Fruit fly (Drosophila melanogaster) whole organism, embryonic: Measurements from ENCODE around the gene SMC6.

Experiments
- Adf1 ChIP-seq: fragments of 200-800 bp; sonication (Bioruptor generic); IDR thresholded peaks from 2 replicates; pipeline ENCODE4 v1.3.6; 2022; ENCODE audit warnings: missing biosample characterization, missing genetic modification characterization
- CG10209 ChIP-seq: fragments of 200-800 bp; sonication (Bioruptor generic); optimal IDR thresholded peaks from 3 replicates; lab custom pipeline; 2017; ENCODE audit warnings: missing biosample characterization, mild to moderate bottlenecking, missing genetic modification characterization, missing genetic modification reagents
- CG10267 ChIP-seq: fragments of 200-800 bp; sonication (Bioruptor generic); optimal IDR thresholded peaks from 2 replicates; lab custom pipeline; 2018; ENCODE audit warnings: missing biosample characterization, mild to moderate bottlenecking, missing genetic modification characterization, moderate library complexity
- CG10274 ChIP-seq: fragments of 200-800 bp; sonication (Bioruptor generic); optimal IDR thresholded peaks from 3 replicates; lab custom pipeline; 2017; ENCODE audit warnings: missing biosample characterization, mild to moderate bottlenecking, missing genetic modification characterization
- CG11093 ChIP-seq: fragments of 200-800 bp; sonication (Bioruptor generic); IDR thresholded peaks from 3 replicates; pipeline ENCODE4 v1.3.6; 2022; ENCODE audit warnings: missing biosample characterization, missing genetic modification characterization
- CG11456 ChIP-seq: fragments of 200-800 bp; sonication (Bioruptor generic); IDR thresholded peaks from 3 replicates; pipeline ENCODE4 v1.3.6; 2022; ENCODE audit warnings: missing biosample characterization, missing genetic modification characterization
- CG12659 ChIP-seq: fragments of 200-800 bp; sonication (Bioruptor generic); optimal IDR thresholded peaks from 3 replicates; lab custom pipeline; 2017; ENCODE audit warnings: mild to moderate bottlenecking, missing biosample characterization, missing genetic modification reagents, missing genetic modification characterization
- CG14667 ChIP-seq: fragments of 200-800 bp; sonication (Bioruptor generic); IDR thresholded peaks from 2 replicates; pipeline ENCODE4 v1.3.6; 2022; ENCODE audit warnings: missing biosample characterization, missing genetic modification characterization
- CG15479 ChIP-seq: fragments of 200-800 bp; sonication (Bioruptor generic); optimal IDR thresholded peaks from 3 replicates; lab custom pipeline; 2019; ENCODE audit warnings: missing biosample characterization, mild to moderate bottlenecking, missing genetic modification characterization, moderate library complexity
- CG15514 ChIP-seq: fragments of 200-800 bp; sonication (Bioruptor generic); optimal IDR thresholded peaks from 3 replicates; lab custom pipeline; 2017; ENCODE audit warnings: missing biosample characterization, missing genetic modification characterization, mild to moderate bottlenecking, moderate library complexity, missing genetic modification reagents
- CG15601 ChIP-seq: fragments of 200-800 bp; sonication (Bioruptor generic); optimal IDR thresholded peaks from 3 replicates; lab custom pipeline; 2019; ENCODE audit warnings: missing biosample characterization, mild to moderate bottlenecking, missing genetic modification characterization, moderate library complexity
- CG31365 ChIP-seq: fragments of 200-800 bp; sonication (Bioruptor generic); optimal IDR thresholded peaks from 2 replicates; lab custom pipeline; 2018; ENCODE audit warnings: missing biosample characterization, mild to moderate bottlenecking, missing genetic modification characterization
- CG3838 ChIP-seq: fragments of 200-800 bp; sonication (Bioruptor generic); optimal IDR thresholded peaks from 3 replicates; lab custom pipeline; 2016; ENCODE audit warnings: missing biosample characterization, missing genetic modification characterization
- CG4282 ChIP-seq: fragments of 200-800 bp; sonication (Bioruptor generic); optimal IDR thresholded peaks from 2 replicates; lab custom pipeline; 2016; ENCODE audit warnings: missing biosample characterization, missing genetic modification characterization
- CG4328 ChIP-seq: fragments of 200-800 bp; sonication (Bioruptor generic); optimal IDR thresholded peaks from 3 replicates; lab custom pipeline; 2017; ENCODE audit warnings: missing biosample characterization, missing genetic modification reagents, missing genetic modification characterization
- CG9437 ChIP-seq: fragments of 200-800 bp; sonication (Bioruptor generic); optimal IDR thresholded peaks from 2 replicates; lab custom pipeline; 2018; ENCODE audit warnings: missing biosample characterization, mild to moderate bottlenecking, missing genetic modification characterization
- CG9797 ChIP-seq: fragments of 200-800 bp; sonication (Bioruptor generic); optimal IDR thresholded peaks from 3 replicates; lab custom pipeline; 2018; ENCODE audit warnings: missing biosample characterization, mild to moderate bottlenecking, missing genetic modification characterization
- CkIIα-i1 ChIP-seq: fragments of 200-800 bp; sonication (Bioruptor generic); IDR thresholded peaks from 2 replicates; pipeline ENCODE4 v1.3.6; 2022; ENCODE audit warnings: missing biosample characterization, missing genetic modification characterization
- CoRest ChIP-seq: fragments of 200-800 bp; sonication (Bioruptor generic); optimal IDR thresholded peaks from 3 replicates; lab custom pipeline; 2018; ENCODE audit warnings: missing biosample characterization, mild to moderate bottlenecking, missing genetic modification characterization, moderate library complexity
- Deaf1 ChIP-seq: fragments of 200-800 bp; optimal IDR thresholded peaks from 3 replicates; lab custom pipeline; 2019; ENCODE audit warnings: missing biosample characterization, mild to moderate bottlenecking, missing genetic modification characterization, moderate library complexity
- Dip3 ChIP-seq: fragments of 200-800 bp; sonication (Bioruptor generic); optimal IDR thresholded peaks from 3 replicates; lab custom pipeline; 2016; ENCODE audit warnings: missing biosample characterization, missing genetic modification characterization
- Dll ChIP-seq: fragments of 200-800 bp; sonication (Bioruptor generic); IDR thresholded peaks from 4 replicates; pipeline ENCODE4 v1.3.6; 2022; ENCODE audit warnings: missing biosample characterization, missing genetic modification characterization; ENCODE audit not compliant: partially characterized antibody
- Doc3 ChIP-seq: fragments of 200-800 bp; sonication (Bioruptor generic); IDR thresholded peaks from 3 replicates; pipeline ENCODE4 v1.3.6; 2022; ENCODE audit warnings: missing biosample characterization, missing genetic modification characterization; ENCODE audit not compliant: partially characterized antibody
- E2f2 ChIP-seq: fragments of 200-800 bp; sonication (Bioruptor generic); IDR thresholded peaks from 2 replicates; pipeline ENCODE4 v1.3.6; 2022; ENCODE audit warnings: missing biosample characterization, missing genetic modification characterization
- Elba2 ChIP-seq: fragments of 200-800 bp; sonication (Bioruptor generic); optimal IDR thresholded peaks from 3 replicates; lab custom pipeline; 2016; ENCODE audit warnings: missing biosample characterization, missing genetic modification characterization
- Ets97D ChIP-seq: fragments of 200-800 bp; sonication (Bioruptor generic); optimal IDR thresholded peaks from 3 replicates; lab custom pipeline; 2016; ENCODE audit warnings: missing biosample characterization, missing genetic modification characterization
- GATAe ChIP-seq: fragments of 200-800 bp; sonication (Bioruptor generic); conservative IDR thresholded peaks from 2 replicates; pipeline ENCODE4 v1.3.6; 2022; ENCODE audit warnings: missing biosample characterization, missing genetic modification characterization
- HHEX ChIP-seq: fragments of 200-800 bp; sonication (Bioruptor generic); optimal IDR thresholded peaks from 3 replicates; lab custom pipeline; 2017; ENCODE audit warnings: missing biosample characterization, mild to moderate bottlenecking, missing genetic modification characterization, missing genetic modification reagents
- HmgD ChIP-seq: fragments of 200-800 bp; sonication (Bioruptor generic); optimal IDR thresholded peaks from 3 replicates; lab custom pipeline; 2016; ENCODE audit warnings: missing biosample characterization, missing genetic modification characterization
- MESR4 ChIP-seq: fragments of 200-800 bp; sonication (Bioruptor generic); optimal IDR thresholded peaks from 2 replicates; lab custom pipeline; 2018; ENCODE audit warnings: missing biosample characterization, mild to moderate bottlenecking, missing genetic modification characterization, moderate library complexity
- Rfx ChIP-seq: fragments of 200-800 bp; sonication (Bioruptor generic); IDR thresholded peaks from 2 replicates; pipeline ENCODE4 v1.3.6; 2022; ENCODE audit warnings: missing biosample characterization, missing genetic modification characterization
- Sin3A ChIP-seq: fragments of >200 bp; optimal IDR thresholded peaks from 2 replicates; lab custom pipeline; 2018
- Vsx1 ChIP-seq: fragments of 200-800 bp; sonication (Bioruptor generic); optimal IDR thresholded peaks from 2 replicates; lab custom pipeline; 2017; ENCODE audit warnings: missing biosample characterization, mild to moderate bottlenecking, missing genetic modification characterization, missing genetic modification reagents
- amos ChIP-seq: fragments of 200-800 bp; sonication (Bioruptor generic); IDR thresholded peaks from 2 replicates; pipeline ENCODE4 v1.3.6; 2022; ENCODE audit warnings: missing biosample characterization, missing genetic modification characterization; ENCODE audit not compliant: partially characterized antibody
- ap ChIP-seq: fragments of 200-800 bp; sonication (Bioruptor generic); IDR thresholded peaks from 2 replicates; pipeline ENCODE4 v1.3.6; 2022; ENCODE audit warnings: missing biosample characterization, missing genetic modification characterization
- chn ChIP-seq: fragments of 200-800 bp; sonication (Bioruptor generic); optimal IDR thresholded peaks from 2 replicates; lab custom pipeline; 2016; ENCODE audit warnings: missing biosample characterization, missing genetic modification characterization
- dmrt99B ChIP-seq: fragments of 200-800 bp; sonication (Bioruptor generic); optimal IDR thresholded peaks from 2 replicates; lab custom pipeline; 2018; ENCODE audit warnings: missing biosample characterization, mild to moderate bottlenecking, missing genetic modification characterization, moderate library complexity
- gce ChIP-seq: fragments of 200-800 bp; sonication (Bioruptor generic); IDR thresholded peaks from 3 replicates; pipeline ENCODE4 v1.3.6; 2022; ENCODE audit warnings: missing biosample characterization, missing genetic modification characterization
- gfzf ChIP-seq: fragments of 200-800 bp; sonication (Bioruptor generic); optimal IDR thresholded peaks from 2 replicates; lab custom pipeline; 2016; ENCODE audit warnings: missing biosample characterization, mild to moderate bottlenecking, missing genetic modification characterization, moderate library complexity
- insv ChIP-seq, 2 experiments: fragments of 200-800 bp; sonication (Bioruptor generic); optimal IDR thresholded peaks; 3 replicates each; lab custom pipeline; 2016 to 2018; ENCODE audit warnings: missing biosample characterization in 2 of 2, missing genetic modification characterization in 2 of 2
- ken ChIP-seq: fragments of 200-800 bp; sonication (Bioruptor generic); IDR thresholded peaks from 3 replicates; pipeline ENCODE4 v1.3.6; 2022; ENCODE audit warnings: missing biosample characterization, missing genetic modification characterization
- lilli ChIP-seq: fragments of 200-800 bp; sonication (Bioruptor generic); optimal IDR thresholded peaks from 3 replicates; lab custom pipeline; 2016; ENCODE audit warnings: missing biosample characterization, missing genetic modification characterization
- mam ChIP-seq: fragments of 200-800 bp; sonication (Bioruptor generic); optimal IDR thresholded peaks from 3 replicates; lab custom pipeline; 2016; ENCODE audit warnings: missing biosample characterization, missing genetic modification characterization
- p53 ChIP-seq: fragments of 200-800 bp; sonication (Bioruptor generic); optimal IDR thresholded peaks from 2 replicates; lab custom pipeline; 2016; ENCODE audit warnings: missing biosample characterization, missing genetic modification characterization
- phol ChIP-seq: fragments of 200-800 bp; sonication (Bioruptor generic); optimal IDR thresholded peaks from 3 replicates; lab custom pipeline; 2018; ENCODE audit warnings: missing biosample characterization, mild to moderate bottlenecking, missing genetic modification characterization, moderate library complexity
- pum ChIP-seq: fragments of 200-800 bp; sonication (Bioruptor generic); optimal IDR thresholded peaks from 2 replicates; lab custom pipeline; 2016; ENCODE audit warnings: missing biosample characterization, missing genetic modification characterization
- pzg ChIP-seq: fragments of 200-800 bp; sonication (Bioruptor generic); optimal IDR thresholded peaks from 3 replicates; lab custom pipeline; 2018; ENCODE audit warnings: missing biosample characterization, mild to moderate bottlenecking, missing genetic modification characterization, moderate library complexity
- sd ChIP-seq: fragments of 200-800 bp; sonication (Bioruptor generic); optimal IDR thresholded peaks from 3 replicates; lab custom pipeline; 2018; ENCODE audit warnings: missing biosample characterization, mild to moderate bottlenecking, missing genetic modification characterization, moderate library complexity
- trh ChIP-seq: fragments of 200-800 bp; sonication (Bioruptor generic); optimal IDR thresholded peaks from 2 replicates; lab custom pipeline; 2016; ENCODE audit warnings: missing biosample characterization, missing genetic modification characterization
- twi ChIP-seq: fragments of 200-800 bp; optimal IDR thresholded peaks from 2 replicates; lab custom pipeline; 2019; ENCODE audit warnings: missing biosample characterization, mild to moderate bottlenecking, missing genetic modification characterization, moderate library complexity
- wdn ChIP-seq: fragments of 200-800 bp; sonication (Bioruptor generic); IDR thresholded peaks from 2 replicates; pipeline ENCODE4 v1.3.6; 2022; ENCODE audit warnings: missing biosample characterization, missing genetic modification characterization
- zen ChIP-seq: fragments of 200-800 bp; sonication (Bioruptor generic); optimal IDR thresholded peaks from 3 replicates; lab custom pipeline; 2018; ENCODE audit warnings: missing biosample characterization, mild to moderate bottlenecking, missing genetic modification characterization, moderate library complexity

The SMC6 gene

dm6 chr3R:24186188-24186587, 7.0 kb downstream of the SMC6 start, which contains the start of gene mora (continued):
- TF ChIP-seq Ets97D (GFP tag; lab: Kevin White, UChicago) (peak; percentile 17), Sin3A (lab: Kevin White, UChicago) (peak; percentile 40), pum (no peak), Vsx1 (GFP tag; lab: Kevin White, UChicago) (no peak), CG4282 (GFP tag; lab: Kevin White, UChicago) (no peak), HmgD (no peak), Elba2 (GFP tag; lab: Kevin White, UChicago) (no peak), HHEX (GFP tag; lab: Kevin White, UChicago) (no peak), CG3838 (GFP tag; lab: Kevin White, UChicago) (no peak), dmrt99B (tag; lab: Kevin White, UChicago) (no peak), ken (no peak), amos (GFP tag; lab: Robert Waterston, UW) (peak; percentile 13; the same call in 1 of the 2 replicates), CG12659 (GFP tag; lab: Kevin White, UChicago) (no peak), CG15601 (tag; lab: Kevin White, UChicago) (no peak), CG31365 (tag; lab: Kevin White, UChicago) (no peak), CG10274 (GFP tag; lab: Kevin White, UChicago) (no peak), chn (GFP tag; lab: Kevin White, UChicago) (no peak), lilli (GFP tag; lab: Kevin White, UChicago) (no peak), ap (GFP tag; lab: Robert Waterston, UW) (no peak), pzg (GFP tag; lab: Kevin White, UChicago) (peak; percentile 65), CG9797 (GFP tag; lab: Kevin White, UChicago) (peak; percentile 86), zen (tag; lab: Kevin White, UChicago) (no peak), Doc3 (GFP tag; lab: Robert Waterston, UW) (no peak), CG4328 (no peak), insv (GFP tag; optimal IDR thresholded peaks at IDR 0.05; lab: Kevin White, UChicago) (no peak), CoRest (tag; lab: Kevin White, UChicago) (no peak), MESR4 (GFP tag; lab: Kevin White, UChicago) (peak; percentile 78), mam (GFP tag; lab: Kevin White, UChicago) (no peak), CG11456 (GFP tag; lab: Robert Waterston, UW) (no peak), Dip3 (GFP tag; lab: Kevin White, UChicago) (no peak), gce (GFP tag; lab: Robert Waterston, UW) (no peak), phol (peak; percentile 15), CG15514 (GFP tag; lab: Kevin White, UChicago) (peak; percentile 6), trh (GFP tag; lab: Kevin White, UChicago) (no peak), CkIIα-i1 (GFP tag; lab: Robert Waterston, UW) (no peak), E2f2 (GFP tag; lab: Robert Waterston, UW) (peak; percentile 95), p53 (GFP tag; lab: Kevin White, UChicago) (no peak), Rfx (GFP tag; lab: Robert Waterston, UW) (no peak), twi (peak; percentile 80), CG14667 (GFP tag; lab: Robert Waterston, UW) (no peak), wdn (no peak), CG15479 (no peak), CG9437 (GFP tag; lab: Kevin White, UChicago) (peak; percentile 22), Deaf1 (tag; lab: Kevin White, UChicago) (no peak), CG10209 (GFP tag; lab: Kevin White, UChicago) (no peak), Dll (GFP tag; lab: Robert Waterston, UW) (0 out of 4 replicates have a peak, but pooled peaks have one; percentile 29), Adf1 (GFP tag; lab: Robert Waterston, UW) (no peak), GATAe (GFP tag; lab: Robert Waterston, UW) (no peak), CG11093 (GFP tag; lab: Robert Waterston, UW) (no peak), gfzf (GFP tag; lab: Kevin White, UChicago) (peak; percentile 88), sd (tag; lab: Kevin White, UChicago) (peak; percentile 48), CG10267 (tag; lab: Kevin White, UChicago) (peak; percentile 22)
